Worm (Caenorhabditis elegans) whole organism, L4/young adult: Measurements from ENCODE around the gene acer-1.

Experiments
- W03F9.2 ChIP-seq: fragments of 150-350 bp; optimal IDR thresholded peaks from 2 replicates; lab custom pipeline; 2014; ENCODE audit warnings: missing biosample characterization, missing genetic modification characterization
- him-1 ChIP-seq: sonication (generic microtip); optimal IDR thresholded peaks from 2 replicates; lab custom pipeline; 2016; ENCODE audit warnings: missing genotype, missing genetic modification reagents, missing genetic modification characterization, missing compliant biosample characterization

DNA sequence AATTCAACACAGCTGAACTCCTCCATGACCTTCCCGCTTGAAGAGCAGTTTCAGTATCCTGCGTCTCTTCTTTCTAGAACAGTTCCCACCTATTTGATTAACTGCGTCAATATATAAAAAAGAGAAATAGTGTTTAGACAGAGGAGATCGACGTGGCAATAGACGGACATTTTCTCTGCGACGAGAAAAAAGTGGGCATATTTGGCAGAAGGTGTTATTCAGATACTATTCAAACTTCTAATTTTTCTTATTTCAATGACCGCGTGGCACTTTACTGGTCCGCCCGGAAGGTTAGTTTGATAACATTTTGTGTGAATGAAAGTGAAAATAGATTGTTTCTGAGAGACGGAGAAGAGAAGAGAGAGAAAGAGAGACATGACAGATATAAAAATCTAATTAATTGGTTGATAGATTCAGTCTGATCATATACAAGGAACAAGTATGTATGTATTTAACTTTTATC lies 42.3 kb downstream of the acer-1 start, which contains the start of gene tbc-6:
- no peak for TF ChIP-seq him-1 (tag; lab: Kevin White, UChicago)
- TF ChIP-seq W03F9.2: peak; percentile 61
